Worm (Caenorhabditis elegans): ENCODE data around the gene C05B5.16.

ce11 chrIII:10056033-10056432, 43.8 kb downstream of the C05B5.16 start, which contains the start of gene T16G12.10:
- TF ChIP-seq pes-1 (GFP tag; IDR thresholded peaks at IDR 0.05) (no peak), aly-1 (tag; optimal IDR thresholded peaks at IDR 0.05) (no peak), ama-1 (optimal IDR thresholded peaks at IDR 0.05) (no peak), hnd-1 (tag; optimal IDR thresholded peaks at IDR 0.05) (no peak), B0310.2 (tag; optimal IDR thresholded peaks at IDR 0.05) (no peak), ets-7 (tag; optimal IDR thresholded peaks at IDR 0.05) (no peak), tbx-37 (GFP tag; conservative IDR thresholded peaks at IDR 0.05) (no peak), sea-1 (GFP tag; conservative IDR thresholded peaks at IDR 0.05) (no peak), tra-4 (tag; optimal IDR thresholded peaks at IDR 0.05) (no peak), tbx-11 (GFP tag; IDR thresholded peaks at IDR 0.05) (no peak), F13C5.2 (tag; optimal IDR thresholded peaks at IDR 0.05) (no peak), ceh-36 (tag; optimal IDR thresholded peaks at IDR 0.05) (no peak), hmbx-1 (tag; optimal IDR thresholded peaks at IDR 0.05) (no peak), flt-1 (GFP tag; IDR thresholded peaks at IDR 0.05) (no peak)
